Fruit fly (Drosophila melanogaster) whole organism: ENCODE data around the gene Tps1.

ENCODE experiments used
- CG8478 ChIP-seq: fragments of >200 bp; optimal IDR thresholded peaks from 2 replicates; lab custom pipeline; 2018; ENCODE audit warnings: inconsistent platforms
- Dll ChIP-seq: fragments of >200 bp; optimal IDR thresholded peaks from 2 replicates; lab custom pipeline; 2017
- EcR ChIP-seq, 2 experiments: fragments of >200 bp; optimal IDR thresholded peaks; 2 replicates each; lab custom pipeline; 2017; ENCODE audit warnings: missing biosample characterization in 2 of 2, missing genetic modification characterization in 2 of 2, missing genetic modification reagents in 2 of 2
- pan ChIP-seq: fragments of >200 bp; optimal IDR thresholded peaks from 2 replicates; lab custom pipeline; 2017
- psq ChIP-seq: fragments of >200 bp; optimal IDR thresholded peaks from 2 replicates; lab custom pipeline; 2017

DNA sequence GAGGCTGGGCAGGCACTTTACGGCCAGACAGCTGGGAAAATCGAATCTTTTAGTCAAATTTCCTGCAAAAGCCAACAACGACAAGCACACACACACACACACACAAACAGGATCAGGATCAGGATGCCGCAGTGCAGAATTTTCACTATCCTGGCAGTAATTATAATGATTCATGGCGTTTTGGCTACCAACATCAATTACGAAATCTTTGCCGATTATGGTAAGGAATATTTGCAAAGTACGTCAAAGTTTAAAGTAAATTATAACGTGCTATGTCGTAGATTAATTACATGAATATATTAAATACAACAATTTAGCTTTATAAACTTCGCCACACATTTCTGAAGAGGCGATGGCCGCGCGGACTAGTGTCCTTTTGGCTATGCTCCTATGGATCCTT is 45.5 kb downstream of the Tps1 start, which contains the start of the genes CG34177 and CG34178:
- no peak for TF ChIP-seq psq (lab: Kevin White, UChicago)
- no peak for TF ChIP-seq CG8478 (lab: Kevin White, UChicago)
- no peak for TF ChIP-seq pan (lab: Kevin White, UChicago)
- TF ChIP-seq Dll (lab: Kevin White, UChicago): no peak
- no peak for TF ChIP-seq EcR (GFP tag; optimal IDR thresholded peaks at IDR 0.05; lab: Kevin White, UChicago)
